Fruit fly (Drosophila melanogaster) whole organism: Measurements from ENCODE around the gene swa.

Source experiments
- CG8478 ChIP-seq: fragments of >200 bp; optimal IDR thresholded peaks from 2 replicates; lab custom pipeline; 2018; ENCODE audit warnings: inconsistent platforms
- Dll ChIP-seq: fragments of >200 bp; optimal IDR thresholded peaks from 2 replicates; lab custom pipeline; 2017
- EcR ChIP-seq, 2 experiments: fragments of >200 bp; optimal IDR thresholded peaks; 2 replicates each; lab custom pipeline; 2017; ENCODE audit warnings: missing biosample characterization in 2 of 2, missing genetic modification characterization in 2 of 2, missing genetic modification reagents in 2 of 2
- pan ChIP-seq: fragments of >200 bp; optimal IDR thresholded peaks from 2 replicates; lab custom pipeline; 2017
- psq ChIP-seq: fragments of >200 bp; optimal IDR thresholded peaks from 2 replicates; lab custom pipeline; 2017
- usp ChIP-seq: fragments of >200 bp; optimal IDR thresholded peaks from 2 replicates; lab custom pipeline; 2017; ENCODE audit warnings: missing biosample characterization, missing genetic modification characterization, mixed read lengths

swa gene

dm6 chrX:6315583-6315982 is 49.9 kb downstream of the swa start:
- TF ChIP-seq pan (no peak), Dll (lab: Kevin White, UChicago) (no peak), psq (lab: Kevin White, UChicago) (no peak), usp (no peak), CG8478 (no peak), EcR (GFP tag; optimal IDR thresholded peaks at IDR 0.05; lab: Kevin White, UChicago) (no peak)
